Worm (Caenorhabditis elegans) whole organism, L1 larva: Measurements from ENCODE around the gene acs-7.

Source experiments
- C16A3.4 ChIP-seq: fragments of 150-350 bp; optimal IDR thresholded peaks from 2 replicates; lab custom pipeline; 2014; ENCODE audit warnings: missing biosample characterization, missing genetic modification characterization
- F16B12.6 ChIP-seq: fragments of 150-350 bp; optimal IDR thresholded peaks from 2 replicates; lab custom pipeline; 2014; ENCODE audit warnings: missing biosample characterization, missing genetic modification characterization
- aha-1 ChIP-seq: fragments of 150-350 bp; optimal IDR thresholded peaks from 2 replicates; lab custom pipeline; 2014; ENCODE audit warnings: missing biosample characterization, missing genetic modification characterization
- alr-1 ChIP-seq: fragments of 200-800 bp; sonication (Bioruptor generic); optimal IDR thresholded peaks from 2 replicates; lab custom pipeline; 2018; ENCODE audit warnings: borderline replicate concordance, mild to moderate bottlenecking, missing genetic modification characterization, missing compliant biosample characterization
- ama-1 ChIP-seq: fragments of 150-350 bp; optimal IDR thresholded peaks from 2 replicates; lab custom pipeline; 2014
- blmp-1 ChIP-seq: fragments of 150-350 bp; optimal IDR thresholded peaks from 2 replicates; lab custom pipeline; 2014; ENCODE audit warnings: missing biosample characterization, missing genetic modification characterization
- ceh-8 ChIP-seq: fragments of 200-800 bp; sonication (Bioruptor generic); optimal IDR thresholded peaks from 2 replicates; lab custom pipeline; 2018; ENCODE audit warnings: mild to moderate bottlenecking, missing genetic modification characterization, moderate library complexity, missing compliant biosample characterization
- ceh-82 ChIP-seq, 3 experiments: fragments of 150-350 bp in 1 of 3; sonication (generic microtip) in 2 of 3; optimal IDR thresholded peaks; 2 replicates each; lab custom pipeline; 2014 to 2017; ENCODE audit warnings: missing biosample characterization in 3 of 3, missing genetic modification characterization in 3 of 3
- ceh-88 ChIP-seq: fragments of 200-800 bp; sonication (Bioruptor generic); IDR thresholded peaks from 2 replicates; pipeline ENCODE4 v1.3.6; 2022; ENCODE audit warnings: missing genetic modification characterization, missing compliant biosample characterization
- ceh-90 ChIP-seq: sonication (generic microtip); optimal IDR thresholded peaks from 2 replicates; lab custom pipeline; 2016; ENCODE audit warnings: missing genetic modification characterization, missing compliant biosample characterization
- ces-1 ChIP-seq: fragments of 150-350 bp; optimal IDR thresholded peaks from 2 replicates; lab custom pipeline; 2014; ENCODE audit warnings: missing biosample characterization, missing genetic modification reagents, missing genetic modification characterization
- dpl-1 ChIP-seq, 3 experiments: fragments of 150-350 bp in 2 of 3; sonication (generic microtip) in 1 of 3; optimal IDR thresholded peaks; 2 replicates each; lab custom pipeline; 2014 to 2017; ENCODE audit warnings: missing biosample characterization in 3 of 3, missing genetic modification characterization in 3 of 3, missing genetic modification reagents in 3 of 3
- dsc-1 ChIP-seq: sonication (generic microtip); optimal IDR thresholded peaks from 2 replicates; lab custom pipeline; 2016; ENCODE audit warnings: mild to moderate bottlenecking, missing genetic modification characterization, missing compliant biosample characterization
- efl-1 ChIP-seq, 4 experiments: fragments of 150-350 bp; optimal IDR thresholded peaks in 3 of 4; peaks in 1 of 4; 1 replicate in 1 of 4; 2 replicates in 3 of 4; lab custom pipeline; 2014; ENCODE audit warnings: missing biosample characterization in 2 of 4, missing genetic modification characterization in 2 of 4, missing genetic modification reagents in 2 of 4
- efl-3 ChIP-seq: fragments of 200-800 bp; sonication (Bioruptor generic); optimal IDR thresholded peaks from 2 replicates; lab custom pipeline; 2018; ENCODE audit warnings: mild to moderate bottlenecking, missing genetic modification characterization, missing compliant biosample characterization
- egl-13 ChIP-seq: sonication (generic microtip); optimal IDR thresholded peaks from 2 replicates; lab custom pipeline; 2016; ENCODE audit warnings: missing genotype, missing genetic modification reagents, missing genetic modification characterization, missing compliant biosample characterization
- elt-2 ChIP-seq: sonication (generic microtip); optimal IDR thresholded peaks from 2 replicates; lab custom pipeline; 2016; ENCODE audit warnings: missing genetic modification characterization, mild to moderate bottlenecking, inconsistent platforms, missing compliant biosample characterization, missing genetic modification reagents
- elt-3 ChIP-seq, 6 experiments: fragments of 150-350 bp in 1 of 6; sonication (generic microtip); optimal IDR thresholded peaks; 2 replicates each; lab custom pipeline; 2017 to 2018; ENCODE audit warnings: missing biosample characterization in 6 of 6, missing genetic modification characterization in 6 of 6, inconsistent platforms in 1 of 6
- ets-5 ChIP-seq: fragments of 200-800 bp; sonication (Bioruptor generic); IDR thresholded peaks from 2 replicates; pipeline ENCODE4 v1.3.6; 2022; ENCODE audit warnings: missing genetic modification characterization, missing compliant biosample characterization
- fkh-10 ChIP-seq: sonication (generic microtip); optimal IDR thresholded peaks from 2 replicates; lab custom pipeline; 2017; ENCODE audit warnings: missing biosample characterization, missing genetic modification reagents, missing genetic modification characterization
- fkh-4 ChIP-seq: sonication (generic microtip); optimal IDR thresholded peaks from 2 replicates; lab custom pipeline; 2016; ENCODE audit warnings: missing compliant biosample characterization, missing genetic modification characterization, borderline replicate concordance
- fkh-8 ChIP-seq: sonication (generic microtip); optimal IDR thresholded peaks from 2 replicates; lab custom pipeline; 2016; ENCODE audit warnings: mild to moderate bottlenecking, missing genetic modification characterization, missing compliant biosample characterization
- irx-1 ChIP-seq: sonication (generic microtip); optimal IDR thresholded peaks from 2 replicates; lab custom pipeline; 2016; ENCODE audit warnings: missing genetic modification characterization, missing compliant biosample characterization
- jun-1 ChIP-seq: fragments of 150-350 bp; optimal IDR thresholded peaks from 2 replicates; lab custom pipeline; 2014; ENCODE audit warnings: missing biosample characterization, missing genetic modification reagents, missing genetic modification characterization
- lin-13 ChIP-seq: fragments of 150-350 bp; optimal IDR thresholded peaks from 2 replicates; lab custom pipeline; 2014; ENCODE audit warnings: missing biosample characterization, missing genetic modification reagents, missing genetic modification characterization
- lir-3 ChIP-seq: sonication (generic microtip); optimal IDR thresholded peaks from 2 replicates; lab custom pipeline; 2016; ENCODE audit warnings: mild to moderate bottlenecking, missing genetic modification characterization, moderate library complexity, missing compliant biosample characterization; ENCODE audit not compliant: poor library complexity
- lsy-2 ChIP-seq, 2 experiments: fragments of 150-350 bp; optimal IDR thresholded peaks; 2 replicates each; lab custom pipeline; 2014; ENCODE audit warnings: missing biosample characterization in 2 of 2, missing genetic modification characterization in 2 of 2
- mep-1 ChIP-seq: fragments of 150-350 bp; optimal IDR thresholded peaks from 2 replicates; lab custom pipeline; 2014; ENCODE audit warnings: missing biosample characterization, missing genetic modification characterization
- nhr-19 ChIP-seq: fragments of 200-800 bp; sonication (Bioruptor generic); conservative IDR thresholded peaks from 2 replicates; pipeline ENCODE4 v1.3.6; 2022; ENCODE audit warnings: missing genetic modification characterization, missing compliant biosample characterization
- nhr-20 ChIP-seq: sonication (generic microtip); optimal IDR thresholded peaks from 2 replicates; lab custom pipeline; 2016; ENCODE audit warnings: mild to moderate bottlenecking, missing genetic modification characterization, missing compliant biosample characterization
- nhr-28 ChIP-seq: fragments of 150-350 bp; optimal IDR thresholded peaks from 2 replicates; lab custom pipeline; 2014; ENCODE audit warnings: missing biosample characterization, missing genetic modification characterization
- nhr-47 ChIP-seq: sonication (generic microtip); optimal IDR thresholded peaks from 2 replicates; lab custom pipeline; 2016; ENCODE audit warnings: mild to moderate bottlenecking, missing genetic modification characterization, moderate library complexity, missing compliant biosample characterization
- nhr-71 ChIP-seq: sonication (generic microtip); optimal IDR thresholded peaks from 2 replicates; lab custom pipeline; 2016; ENCODE audit warnings: mild to moderate bottlenecking, missing genetic modification characterization, moderate library complexity, missing compliant biosample characterization
- nhr-76 ChIP-seq: sonication (generic microtip); optimal IDR thresholded peaks from 2 replicates; lab custom pipeline; 2017; ENCODE audit warnings: missing biosample characterization, missing genetic modification characterization
- nhr-84 ChIP-seq: sonication (generic microtip); optimal IDR thresholded peaks from 2 replicates; lab custom pipeline; 2017; ENCODE audit warnings: missing biosample characterization, missing genetic modification characterization
- nhr-90 ChIP-seq: sonication (generic microtip); optimal IDR thresholded peaks from 2 replicates; lab custom pipeline; 2016; ENCODE audit warnings: mild to moderate bottlenecking, missing genetic modification characterization, missing compliant biosample characterization; ENCODE audit not compliant: poor library complexity
- pag-3 ChIP-seq: sonication (generic microtip); optimal IDR thresholded peaks from 2 replicates; lab custom pipeline; 2017; ENCODE audit warnings: missing genetic modification characterization, mild to moderate bottlenecking, missing compliant biosample characterization, antibody characterized with exemption, borderline replicate concordance; ENCODE audit not compliant: insufficient read depth
- pqm-1 ChIP-seq: sonication (generic microtip); optimal IDR thresholded peaks from 3 replicates; lab custom pipeline; 2017; ENCODE audit warnings: missing biosample characterization, missing genetic modification characterization
- skn-1 ChIP-seq: fragments of 150-350 bp; optimal IDR thresholded peaks from 2 replicates; lab custom pipeline; 2014; ENCODE audit warnings: missing biosample characterization, missing genetic modification characterization
- snpc-4 ChIP-seq: fragments of 150-350 bp; optimal IDR thresholded peaks from 2 replicates; lab custom pipeline; 2014; ENCODE audit warnings: missing biosample characterization, missing genetic modification characterization
- snu-23 ChIP-seq: sonication (generic microtip); optimal IDR thresholded peaks from 2 replicates; lab custom pipeline; 2016; ENCODE audit warnings: missing genetic modification characterization, missing compliant biosample characterization
- sptf-1 ChIP-seq: fragments of 150-350 bp; optimal IDR thresholded peaks from 2 replicates; lab custom pipeline; 2014; ENCODE audit warnings: missing biosample characterization, missing genetic modification characterization
- sup-37 ChIP-seq: fragments of 200-800 bp; sonication (Bioruptor generic); optimal IDR thresholded peaks from 2 replicates; lab custom pipeline; 2018; ENCODE audit warnings: mild to moderate bottlenecking, missing genetic modification characterization, missing compliant biosample characterization
- swsn-7 ChIP-seq: sonication (generic microtip); optimal IDR thresholded peaks from 2 replicates; lab custom pipeline; 2016; ENCODE audit warnings: missing genetic modification characterization, missing compliant biosample characterization
- tlp-1 ChIP-seq: fragments of 150-350 bp; optimal IDR thresholded peaks from 2 replicates; lab custom pipeline; 2014; ENCODE audit warnings: missing biosample characterization, missing genetic modification characterization
- unc-130 ChIP-seq: fragments of 150-350 bp; optimal IDR thresholded peaks from 2 replicates; lab custom pipeline; 2017; ENCODE audit warnings: missing biosample characterization, missing genetic modification characterization, inconsistent platforms
- unc-98 ChIP-seq: fragments of 200-800 bp; sonication (Bioruptor generic); IDR thresholded peaks from 2 replicates; pipeline ENCODE4 v1.3.6; 2022; ENCODE audit warnings: missing genetic modification characterization, missing compliant biosample characterization
- vab-15 ChIP-seq: sonication (generic microtip); optimal IDR thresholded peaks from 2 replicates; lab custom pipeline; 2017; ENCODE audit warnings: missing genotype, mild to moderate bottlenecking, missing genetic modification characterization, missing compliant biosample characterization
- xbp-1 ChIP-seq: sonication (generic microtip); optimal IDR thresholded peaks from 2 replicates; lab custom pipeline; 2016; ENCODE audit warnings: missing genetic modification characterization, missing compliant biosample characterization
- zip-4 ChIP-seq: fragments of 200-800 bp; sonication (Bioruptor generic); optimal IDR thresholded peaks from 2 replicates; lab custom pipeline; 2018; ENCODE audit warnings: mild to moderate bottlenecking, missing genetic modification characterization, moderate library complexity, missing compliant biosample characterization

acs-7 gene

ce11 chrII:9263784-9264183, 28.0 kb upstream of the acs-7 start (continued):
- TF ChIP-seq alr-1, result no peak
- TF ChIP-seq ceh-88 (GFP tag; lab: Robert Waterston, UW), result no peak
- peak; percentile 75 for TF ChIP-seq nhr-71
- no peak for TF ChIP-seq nhr-19 (GFP tag; lab: Robert Waterston, UW)
- TF ChIP-seq nhr-84 (tag; lab: Kevin White, UChicago), result no peak
- TF ChIP-seq nhr-28 (tag; lab: Kevin White, UChicago), result no peak
- peak; percentile 3 for TF ChIP-seq snu-23
- TF ChIP-seq irx-1, result peak; percentile 21
- TF ChIP-seq aha-1 (tag; lab: Kevin White, UChicago), result no peak
- TF ChIP-seq ceh-90 (tag; lab: Kevin White, UChicago), result no peak
- TF ChIP-seq vab-15 (tag; lab: Kevin White, UChicago), result no peak
- no peak for TF ChIP-seq nhr-90
- TF ChIP-seq fkh-10 (GFP tag; lab: Kevin White, UChicago), result peak; percentile 28
- TF ChIP-seq pqm-1 (tag; lab: Kevin White, UChicago), result no peak
- no peak for TF ChIP-seq xbp-1
- no peak for TF ChIP-seq ces-1
- TF ChIP-seq efl-3 (GFP tag; lab: Kevin White, UChicago), result no peak
- peak; percentile 48 for TF ChIP-seq swsn-7 (tag; lab: Kevin White, UChicago)
- peak; percentile 27 for TF ChIP-seq lir-3 (tag; lab: Kevin White, UChicago)
- no peak for TF ChIP-seq efl-1 (optimal IDR thresholded peaks at IDR 0.05; lab: Kevin White, UChicago)
- peak in 1 of 2 experiments; percentile 63 for TF ChIP-seq efl-1 (GFP tag; optimal IDR thresholded peaks at IDR 0.05 in 1 of 2; lab: Kevin White, UChicago)
- TF ChIP-seq elt-3 (tag; optimal IDR thresholded peaks at IDR 0.05; lab: Kevin White, UChicago), result no peak
- no peak for TF ChIP-seq ceh-82 (tag; optimal IDR thresholded peaks at IDR 0.05; lab: Kevin White, UChicago)
- TF ChIP-seq sptf-1 (tag; lab: Kevin White, UChicago), result no peak
- TF ChIP-seq zip-4, result no peak
- no peak for TF ChIP-seq ama-1 (lab: Kevin White, UChicago)

ce11 chrII:9264689-9265278, 27.0 kb upstream of the acs-7 start:
- TF ChIP-seq efl-3 (GFP tag; lab: Kevin White, UChicago), result no peak
- TF ChIP-seq egl-13, result no peak
- TF ChIP-seq nhr-28 (tag; lab: Kevin White, UChicago), result no peak
- no peak for TF ChIP-seq C16A3.4 (tag; lab: Kevin White, UChicago)
- TF ChIP-seq nhr-76, result no peak
- TF ChIP-seq snpc-4 (tag; lab: Kevin White, UChicago), result no peak
- TF ChIP-seq lsy-2 (tag; optimal IDR thresholded peaks at IDR 0.05; lab: Kevin White, UChicago), result peak in 1 of 2 experiments; percentile 46
- no peak for TF ChIP-seq alr-1
- peak; percentile 70 for TF ChIP-seq fkh-4 (tag; lab: Kevin White, UChicago)
- TF ChIP-seq jun-1 (tag; lab: Kevin White, UChicago), result no peak
- TF ChIP-seq elt-2 (tag; lab: Kevin White, UChicago), result no peak
- TF ChIP-seq blmp-1 (tag; lab: Kevin White, UChicago), result no peak
- TF ChIP-seq dpl-1 (GFP tag; optimal IDR thresholded peaks at IDR 0.05; lab: Kevin White, UChicago), result no peak
- peak; percentile 68 for TF ChIP-seq pag-3
- TF ChIP-seq elt-3 (tag; optimal IDR thresholded peaks at IDR 0.05; lab: Kevin White, UChicago), result no peak
- TF ChIP-seq xbp-1, result no peak
- no peak for TF ChIP-seq ceh-8 (GFP tag; lab: Kevin White, UChicago)
- peak; percentile 6 for TF ChIP-seq nhr-47
- peak; percentile 20 for TF ChIP-seq unc-130 (tag; lab: Kevin White, UChicago)
- TF ChIP-seq skn-1, result no peak
- no peak for TF ChIP-seq F16B12.6 (tag; lab: Kevin White, UChicago)
- TF ChIP-seq lir-3 (tag; lab: Kevin White, UChicago), result no peak
- TF ChIP-seq dsc-1 (tag; lab: Kevin White, UChicago), result peak; percentile 94
- peak; percentile 16 for TF ChIP-seq mep-1 (tag; lab: Kevin White, UChicago)
- TF ChIP-seq unc-98 (GFP tag; lab: Robert Waterston, UW), result no peak
- no peak for TF ChIP-seq aha-1 (tag; lab: Kevin White, UChicago)
- peak; percentile 39 for TF ChIP-seq fkh-8 (tag; lab: Kevin White, UChicago)
- TF ChIP-seq pqm-1 (tag; lab: Kevin White, UChicago), result no peak
- no peak for TF ChIP-seq tlp-1 (tag; lab: Kevin White, UChicago)
- TF ChIP-seq fkh-10 (GFP tag; lab: Kevin White, UChicago), result no peak
- no peak for TF ChIP-seq lin-13 (GFP tag; lab: Kevin White, UChicago)
- TF ChIP-seq ets-5 (GFP tag; lab: Robert Waterston, UW), result no peak
- TF ChIP-seq nhr-20 (tag; lab: Kevin White, UChicago), result peak; percentile 9
- no peak for TF ChIP-seq ama-1 (lab: Kevin White, UChicago)
- TF ChIP-seq sup-37 (GFP tag; lab: Kevin White, UChicago), result no peak
